Worm (Caenorhabditis elegans): ENCODE data around the gene srb-19.

Gene srb-19

DNA sequence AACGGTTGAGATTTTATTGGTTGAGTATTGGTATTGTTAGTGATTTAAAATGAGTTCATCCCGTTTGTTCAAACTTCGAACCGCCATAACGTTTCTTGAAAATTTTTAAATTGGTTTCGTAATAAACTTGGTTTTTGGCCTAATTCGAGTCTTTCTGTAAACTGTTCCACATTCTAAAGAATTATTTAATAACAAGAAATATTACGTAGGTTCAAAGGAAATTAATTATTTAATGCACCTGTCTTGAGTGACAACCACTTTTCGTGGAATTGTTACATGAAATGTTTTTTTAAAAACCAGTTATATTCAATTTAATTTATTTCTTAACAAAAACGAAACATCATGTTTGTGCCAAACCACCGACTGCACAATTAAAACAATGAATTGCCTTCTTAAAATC, 18.8 kb downstream of the srb-19 start:
- TF ChIP-seq fos-1 (tag; optimal IDR thresholded peaks at IDR 0.05): no peak
- TF ChIP-seq ama-1 (optimal IDR thresholded peaks at IDR 0.05): no peak
- no peak for TF ChIP-seq jun-1 (tag; optimal IDR thresholded peaks at IDR 0.05)
- no peak for TF ChIP-seq fkh-10 (GFP tag; optimal IDR thresholded peaks at IDR 0.05)
- no peak for TF ChIP-seq nhr-76 (tag; optimal IDR thresholded peaks at IDR 0.05)
- TF ChIP-seq lsy-12 (tag; optimal IDR thresholded peaks at IDR 0.05): no peak
- TF ChIP-seq aly-2 (tag; optimal IDR thresholded peaks at IDR 0.05): no peak
- TF ChIP-seq ztf-11 (tag; optimal IDR thresholded peaks at IDR 0.05): no peak

DNA sequence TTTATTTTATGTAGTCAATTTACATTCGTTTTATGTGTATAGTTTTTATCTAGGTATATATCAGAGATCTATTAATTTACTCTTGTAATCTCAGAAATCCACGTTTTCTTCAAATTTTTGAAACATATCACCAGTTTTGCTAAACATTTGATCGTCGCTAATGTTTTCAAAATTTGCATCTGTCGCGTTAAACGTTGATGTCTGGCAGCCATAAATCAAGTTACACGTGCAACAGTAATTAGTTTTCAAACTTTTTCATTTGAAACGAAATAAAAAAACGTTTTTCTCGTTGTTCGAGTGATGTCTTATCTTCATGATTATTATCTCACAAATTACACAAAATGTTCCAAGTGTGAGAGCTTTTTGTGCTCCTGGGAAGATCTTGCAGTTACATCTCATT, 22.5 kb downstream of the srb-19 start, which contains the start of gene srh-79:
Gene srh-79, plus strand, starts transcription at position 301 of the 400 bp plus-strand sequence.
- TF ChIP-seq nhr-43 (tag; optimal IDR thresholded peaks at IDR 0.05; ENCODE audit: poor library complexity, severe bottlenecking): no peak
- no peak for TF ChIP-seq tbx-2 (tag; optimal IDR thresholded peaks at IDR 0.05)

- TF ChIP-seq eor-1 (tag; optimal IDR thresholded peaks at IDR 0.05) (no peak), unc-39 (tag; optimal IDR thresholded peaks at IDR 0.05) (no peak), aly-2 (tag; optimal IDR thresholded peaks at IDR 0.05) (no peak), nhr-11 (tag; optimal IDR thresholded peaks at IDR 0.05) (no peak), pqm-1 (tag; optimal IDR thresholded peaks at IDR 0.05) (no peak), fos-1 (tag; optimal IDR thresholded peaks at IDR 0.05) (no peak), lin-15B (tag; optimal IDR thresholded peaks at IDR 0.05) (no peak), snpc-4 (tag; optimal IDR thresholded peaks at IDR 0.05) (no peak), ceh-16 (tag; optimal IDR thresholded peaks at IDR 0.05) (no peak), nhr-76 (tag; optimal IDR thresholded peaks at IDR 0.05) (no peak)
These were observed 24.8 kb downstream of the srb-19 start, which contains the start of gene srbc-11 for ce11 chrV:7495189-7495588. Gene srbc-11 (minus strand): TSS chrV:7495289.

ce11 chrV:7492924-7493323, 27.1 kb downstream of the srb-19 start, which contains the start of gene srbc-10:
Gene srbc-10 (minus strand): TSS chrV:7493024.
- TF ChIP-seq ceh-9 (tag; optimal IDR thresholded peaks at IDR 0.05) (no peak), ceh-82 (tag; optimal IDR thresholded peaks at IDR 0.05) (no peak), nfya-1 (tag; optimal IDR thresholded peaks at IDR 0.05; ENCODE audit: insufficient read depth) (no peak), egl-5 (tag; optimal IDR thresholded peaks at IDR 0.05) (no peak), unc-62 (GFP tag; optimal IDR thresholded peaks at IDR 0.05) (no peak), jun-1 (tag; optimal IDR thresholded peaks at IDR 0.05) (no peak), eor-1 (tag; optimal IDR thresholded peaks at IDR 0.05) (no peak), mml-1 (tag; optimal IDR thresholded peaks at IDR 0.05) (no peak), nhr-23 (tag; optimal IDR thresholded peaks at IDR 0.05) (no peak), unc-39 (tag; optimal IDR thresholded peaks at IDR 0.05) (no peak), nhr-12 (tag; optimal IDR thresholded peaks at IDR 0.05) (no peak), lin-39 (tag; optimal IDR thresholded peaks at IDR 0.05) (no peak), nhr-25 (tag; optimal IDR thresholded peaks at IDR 0.05) (no peak), tbx-2 (tag; optimal IDR thresholded peaks at IDR 0.05) (no peak), nhr-43 (tag; optimal IDR thresholded peaks at IDR 0.05; ENCODE audit: poor library complexity, severe bottlenecking) (no peak), nhr-11 (tag; optimal IDR thresholded peaks at IDR 0.05) (no peak)

- TF ChIP-seq nhr-25 (tag; optimal IDR thresholded peaks at IDR 0.05) (no peak), pqm-1 (tag; optimal IDR thresholded peaks at IDR 0.05) (no peak), ceh-16 (tag; optimal IDR thresholded peaks at IDR 0.05) (no peak), fos-1 (tag; optimal IDR thresholded peaks at IDR 0.05) (no peak), ama-1 (optimal IDR thresholded peaks at IDR 0.05) (no peak)
These were observed 29.6 kb downstream of the srb-19 start, which contains the start of gene srbc-9 for ce11 chrV:7490340-7490739. Gene srbc-9 (minus strand): TSS chrV:7490440.

ce11 chrV:7487518-7487917, 32.5 kb downstream of the srb-19 start, which contains the start of gene srbc-7:
Gene srbc-7 (minus strand): TSS chrV:7487618.
- TF ChIP-seq mml-1 (tag; optimal IDR thresholded peaks at IDR 0.05) (no peak), tbx-2 (tag; optimal IDR thresholded peaks at IDR 0.05) (no peak), lin-39 (tag; optimal IDR thresholded peaks at IDR 0.05) (no peak), egl-27 (tag; optimal IDR thresholded peaks at IDR 0.05) (no peak), eor-1 (tag; optimal IDR thresholded peaks at IDR 0.05) (no peak), ceh-28 (tag; optimal IDR thresholded peaks at IDR 0.05) (no peak), unc-62 (GFP tag; optimal IDR thresholded peaks at IDR 0.05) (no peak), fkh-2 (tag; optimal IDR thresholded peaks at IDR 0.05) (no peak), ceh-16 (tag; optimal IDR thresholded peaks at IDR 0.05) (no peak), nhr-25 (tag; optimal IDR thresholded peaks at IDR 0.05) (no peak), lsy-12 (tag; optimal IDR thresholded peaks at IDR 0.05) (no peak)
